Worm (Caenorhabditis elegans): ENCODE results near the gene Y110A2AL.10.

The Y110A2AL.10 gene

DNA sequence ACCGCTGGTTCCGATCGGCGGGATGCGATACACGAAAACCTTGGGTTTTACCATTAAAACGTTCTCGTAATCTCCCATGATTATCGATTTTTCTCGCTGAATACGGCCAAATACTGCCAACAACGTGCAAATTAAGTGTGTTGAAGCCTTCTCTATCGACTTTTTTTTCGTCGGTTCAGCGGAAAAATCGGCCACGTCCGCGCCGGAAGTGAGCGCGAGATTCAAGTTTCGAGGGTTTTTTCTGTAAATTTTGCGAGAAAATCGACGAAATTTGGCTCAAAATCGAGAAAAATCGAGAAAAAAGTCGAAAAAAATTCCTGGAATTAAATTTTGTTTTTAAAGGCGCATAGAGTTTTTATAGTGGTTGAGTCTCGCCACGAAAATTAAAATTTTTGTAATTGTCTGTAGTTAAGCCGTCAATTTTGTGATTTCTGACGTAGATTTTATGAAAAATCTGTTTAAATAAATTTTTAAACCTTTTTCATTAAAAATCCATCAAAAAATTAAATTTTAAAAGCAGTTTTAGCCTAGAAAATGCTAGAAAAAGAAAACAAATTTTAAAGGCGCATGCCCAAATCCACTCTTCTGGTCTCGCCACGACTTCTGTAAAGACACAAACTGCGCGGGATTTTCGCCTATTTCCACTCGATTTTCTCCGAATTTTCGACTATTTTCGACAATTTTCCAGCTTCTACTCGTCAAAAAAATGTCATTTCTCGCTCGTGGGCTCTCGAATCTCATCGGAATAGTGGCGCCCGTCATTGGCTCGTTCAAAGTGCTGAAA lies 47.5 kb upstream of the Y110A2AL.10 start, which contains the start of the genes ncap-1 and Y110A2AR.1 (continued):
- TF ChIP-seq K12H6.12 (tag; optimal IDR thresholded peaks at IDR 0.05) (no peak), nhr-179 (tag; optimal IDR thresholded peaks at IDR 0.05) (no peak), zfh-2 (GFP tag; conservative IDR thresholded peaks at IDR 0.05) (no peak), madf-6 (GFP tag; IDR thresholded peaks at IDR 0.05) (peak; percentile 93), snpc-1.3 (tag; optimal IDR thresholded peaks at IDR 0.05; ENCODE audit: insufficient read depth) (peak; percentile 5), lsl-1 (GFP tag; optimal IDR thresholded peaks at IDR 0.05) (peak; percentile 100), F33H1.4 (GFP tag; IDR thresholded peaks at IDR 0.05) (peak; percentile 99), ztf-26 (tag; optimal IDR thresholded peaks at IDR 0.05) (no peak), xnd-1 (tag; optimal IDR thresholded peaks at IDR 0.05) (peak; percentile 98), T26A5.8 (tag; optimal IDR thresholded peaks at IDR 0.05) (no peak), tbp1 (GFP tag; optimal IDR thresholded peaks at IDR 0.05) (peak; percentile 28), die-1 (tag; optimal IDR thresholded peaks at IDR 0.05) (no peak), ceh-58 (GFP tag; IDR thresholded peaks at IDR 0.05) (no peak), T07F8.4 (tag; optimal IDR thresholded peaks at IDR 0.05) (no peak), lag-1 (GFP tag; IDR thresholded peaks at IDR 0.05) (no peak), ceh-79 (tag; optimal IDR thresholded peaks at IDR 0.05) (no peak), rec-8 (tag; optimal IDR thresholded peaks at IDR 0.05) (no peak), ztf-18 (tag; optimal IDR thresholded peaks at IDR 0.05) (no peak), attf-3 (GFP tag; conservative IDR thresholded peaks at IDR 0.05) (no peak), nfyb-1 (GFP tag; IDR thresholded peaks at IDR 0.05) (no peak), B0019.2 (GFP tag; conservative IDR thresholded peaks at IDR 0.05) (no peak), fkh-3 (tag; optimal IDR thresholded peaks at IDR 0.05) (no peak), aptf-3 (GFP tag; IDR thresholded peaks at IDR 0.05) (no peak), F10E7.11 (tag; optimal IDR thresholded peaks at IDR 0.05) (no peak), somi-1 (GFP tag; optimal IDR thresholded peaks at IDR 0.05) (no peak), madf-10 (tag; optimal IDR thresholded peaks at IDR 0.05) (no peak), dpl-1 (GFP tag; optimal IDR thresholded peaks at IDR 0.05) (no peak), hmg-1.2 (GFP tag; IDR thresholded peaks at IDR 0.05) (peak; percentile 25; the same call in 1 of the 2 replicates), F57A8.1 (GFP tag; optimal IDR thresholded peaks at IDR 0.05) (no peak), B0261.1 (tag; optimal IDR thresholded peaks at IDR 0.05) (no peak), lin-54 (GFP tag; optimal IDR thresholded peaks at IDR 0.05) (peak; percentile 58), Y53F4B.3 (GFP tag; IDR thresholded peaks at IDR 0.05) (no peak), zim-3 (tag; optimal IDR thresholded peaks at IDR 0.05) (no peak), pbrm-1 (GFP tag; IDR thresholded peaks at IDR 0.05) (no peak), rcor-1 (GFP tag; IDR thresholded peaks at IDR 0.05) (0 out of 2 replicates have a peak, but pooled peaks have one; percentile 29), tlf-1 (GFP tag; optimal IDR thresholded peaks at IDR 0.05) (no peak), ceh-91 (GFP tag; IDR thresholded peaks at IDR 0.05) (peak; percentile 87), ama-1 (optimal IDR thresholded peaks at IDR 0.05) (no peak), ama-1 (GFP tag; optimal IDR thresholded peaks at IDR 0.05) (no peak), mel-28 (tag; optimal IDR thresholded peaks at IDR 0.05; ENCODE audit: borderline replicate concordance) (no peak), bed-1 (GFP tag; IDR thresholded peaks at IDR 0.05) (no peak), C17E4.6 (GFP tag; IDR thresholded peaks at IDR 0.05) (no peak), F52B5.7 (tag; optimal IDR thresholded peaks at IDR 0.05) (no peak), gei-17 (GFP tag; optimal IDR thresholded peaks at IDR 0.05) (no peak), K11D2.4 (GFP tag; IDR thresholded peaks at IDR 0.05) (no peak), F37B4.10 (GFP tag; IDR thresholded peaks at IDR 0.05) (no peak), him-1 (tag; optimal IDR thresholded peaks at IDR 0.05) (no peak), mcd-1 (GFP tag; IDR thresholded peaks at IDR 0.05) (no peak), efl-1 (GFP tag; optimal IDR thresholded peaks at IDR 0.05) (peak; percentile 87)

All from whole organism, young adult.